Fruit fly (Drosophila melanogaster): ENCODE results near the gene Lrr47.

Gene Lrr47

DNA sequence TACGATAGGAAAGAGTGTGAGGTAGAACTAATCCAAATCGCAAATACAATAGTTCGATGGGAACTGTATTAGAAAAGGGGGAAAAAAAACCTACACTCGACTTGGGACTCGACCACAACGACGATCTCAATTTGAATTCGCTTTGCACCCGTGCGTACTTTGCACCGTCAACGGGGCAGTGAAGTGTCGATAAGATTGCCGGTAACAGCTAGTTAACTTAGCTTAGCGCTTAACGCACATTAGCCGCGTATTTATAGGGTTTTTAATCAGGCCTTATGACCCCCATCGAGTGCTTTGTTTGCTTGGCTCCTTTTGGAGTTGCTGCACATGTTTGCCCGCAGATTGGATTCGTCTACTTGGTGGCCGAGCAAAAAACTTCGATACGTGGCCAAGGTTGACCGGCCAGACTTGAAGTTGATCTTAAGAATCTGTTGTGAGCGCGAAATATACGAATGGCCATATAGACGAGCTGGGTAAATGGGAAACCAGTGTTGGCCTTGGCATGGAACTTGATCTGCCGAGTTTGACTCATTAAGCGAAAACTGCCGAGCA lies 2.5 kb upstream of the Lrr47 start:
- TF ChIP-seq Sox14 (GFP tag; optimal IDR thresholded peaks at IDR 0.05) (no peak), CG6808 (GFP tag; optimal IDR thresholded peaks at IDR 0.05) (peak; percentile 29), CG15336 (GFP tag; IDR thresholded peaks at IDR 0.05) (0 out of 2 replicates have a peak, but pooled peaks have one; percentile 14), CG8119 (GFP tag; IDR thresholded peaks at IDR 0.05) (0 out of 3 replicates have a peak, but pooled peaks have one; percentile 21), net (GFP tag; optimal IDR thresholded peaks at IDR 0.05) (peak; percentile 28), Smox (GFP tag; optimal IDR thresholded peaks at IDR 0.05) (no peak), ss (GFP tag; optimal IDR thresholded peaks at IDR 0.05) (peak; percentile 1 to 32), eg (GFP tag; IDR thresholded peaks at IDR 0.05) (0 out of 3 replicates have a peak, but pooled peaks have one; percentile 20), CG6276 (GFP tag; optimal IDR thresholded peaks at IDR 0.05) (peak; percentile 49), CG34406 (GFP tag; optimal IDR thresholded peaks at IDR 0.05) (no peak)

DNA sequence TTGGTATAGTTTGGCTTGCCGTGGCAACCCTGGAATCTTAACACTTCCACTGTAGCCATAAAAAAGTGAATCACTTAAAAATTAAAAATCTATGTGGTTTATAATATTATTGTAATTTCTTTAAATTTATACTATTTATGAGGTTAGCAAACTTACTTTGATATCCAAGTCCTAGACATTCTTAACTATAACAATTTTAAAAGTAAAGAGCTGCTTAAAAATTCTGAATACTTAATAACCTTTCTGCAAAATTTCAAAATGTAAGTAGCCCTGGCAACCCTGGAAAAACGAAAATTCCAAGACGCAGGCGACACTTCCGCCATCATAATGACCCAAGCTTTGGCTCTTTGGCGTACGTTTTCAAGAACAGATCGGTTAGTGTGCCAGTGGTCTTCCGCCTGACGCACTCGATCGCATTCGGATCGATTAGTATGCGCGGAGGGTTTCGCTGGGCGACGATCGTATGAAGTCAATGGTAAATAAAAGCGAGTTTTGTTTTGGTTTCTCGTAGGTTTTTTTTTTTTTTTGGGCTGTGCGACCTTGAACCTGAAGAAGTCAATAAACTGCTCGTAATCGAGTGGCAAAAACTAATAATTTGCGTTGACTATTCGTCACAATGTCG lies 1.5 kb upstream of the Lrr47 start:
- TF ChIP-seq CG8319 (GFP tag; optimal IDR thresholded peaks at IDR 0.05) (no peak), topi (GFP tag; optimal IDR thresholded peaks at IDR 0.05) (no peak), CG6792 (GFP tag; optimal IDR thresholded peaks at IDR 0.05) (no peak), CG8632 (GFP tag; optimal IDR thresholded peaks at IDR 0.05) (no peak)

DNA sequence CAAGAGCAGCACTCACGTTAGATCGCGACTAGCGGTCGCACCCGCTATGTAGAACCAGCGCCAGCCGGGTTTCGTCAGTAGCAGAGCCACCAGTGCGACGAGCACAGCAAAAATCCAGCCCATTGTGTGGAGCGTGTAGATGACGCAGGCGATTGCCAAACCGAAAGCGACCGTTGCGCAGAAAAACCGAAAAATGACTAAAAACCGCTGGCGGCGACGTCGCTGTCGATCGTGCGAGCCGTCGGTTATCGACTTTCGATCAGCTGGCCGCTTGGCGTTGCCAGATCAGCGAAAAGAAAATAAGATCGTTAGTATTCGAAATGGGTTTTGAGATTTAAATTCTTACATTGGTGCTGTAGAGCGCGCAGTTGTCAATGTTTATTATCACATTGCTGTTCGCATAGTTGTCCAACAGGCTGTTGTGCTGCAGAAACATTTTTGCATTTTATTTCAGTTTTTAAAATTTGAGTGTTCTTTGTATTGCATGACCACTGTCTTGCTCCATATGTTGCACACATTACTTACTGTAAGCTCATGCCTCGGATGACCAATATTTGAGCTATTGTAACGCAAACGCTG lies 576 bp upstream of the Lrr47 start:
- TF ChIP-seq achi (GFP tag; optimal IDR thresholded peaks at IDR 0.05), result peak; percentile 28
- TF ChIP-seq Smox (GFP tag; optimal IDR thresholded peaks at IDR 0.05), result peak; percentile 49
- TF ChIP-seq CG3032 (tag; optimal IDR thresholded peaks at IDR 0.05), result no peak
- TF ChIP-seq Blimp-1 (GFP tag; optimal IDR thresholded peaks at IDR 0.05), result no peak
- peak; percentile 79 for TF ChIP-seq svp (GFP tag)
- TF ChIP-seq Lpt (GFP tag; optimal IDR thresholded peaks at IDR 0.05), result peak; percentile 31
- peak; percentile 42 for TF ChIP-seq Eip93F (GFP tag; optimal IDR thresholded peaks at IDR 0.05)
- no peak; the same call in 2 of the 3 replicates for TF ChIP-seq CG8119 (GFP tag; IDR thresholded peaks at IDR 0.05)
- TF ChIP-seq fd85E (GFP tag; optimal IDR thresholded peaks at IDR 0.05), result no peak
- peak; percentile 58 for TF ChIP-seq Eip78C (GFP tag)
- peak; percentile 18 for TF ChIP-seq CG34406 (GFP tag; optimal IDR thresholded peaks at IDR 0.05)
- TF ChIP-seq CG8319 (GFP tag; optimal IDR thresholded peaks at IDR 0.05), result peak; percentile 17
- TF ChIP-seq CG3919 (GFP tag; optimal IDR thresholded peaks at IDR 0.05), result peak; percentile 63
- TF ChIP-seq CG10631 (GFP tag; optimal IDR thresholded peaks at IDR 0.05), result peak; percentile 9
- peak; percentile 49 for TF ChIP-seq topi (GFP tag; optimal IDR thresholded peaks at IDR 0.05)
- peak; percentile 21 for TF ChIP-seq CG11762 (GFP tag; optimal IDR thresholded peaks at IDR 0.05; ENCODE audit: insufficient read depth)
- peak; percentile 56 for TF ChIP-seq Sox14 (GFP tag; optimal IDR thresholded peaks at IDR 0.05)
- peak; percentile 18 for TF ChIP-seq Met (GFP tag; optimal IDR thresholded peaks at IDR 0.05)
- TF ChIP-seq Ets96B (tag; optimal IDR thresholded peaks at IDR 0.05), result peak; percentile 17
- peak; percentile 72 for TF ChIP-seq CG6276 (GFP tag; optimal IDR thresholded peaks at IDR 0.05)
- TF ChIP-seq CG16779 (tag; optimal IDR thresholded peaks at IDR 0.05), result peak; percentile 20
- TF ChIP-seq CG1621 (tag; optimal IDR thresholded peaks at IDR 0.05), result peak; percentile 18
- TF ChIP-seq lz (GFP tag; optimal IDR thresholded peaks at IDR 0.05), result peak; percentile 5
- peak; percentile 34 for TF ChIP-seq pdm3 (GFP tag; optimal IDR thresholded peaks at IDR 0.05)
- no peak for TF ChIP-seq CG11294 (GFP tag; IDR thresholded peaks at IDR 0.05)
- peak; percentile 22 for TF ChIP-seq dsx (GFP tag; optimal IDR thresholded peaks at IDR 0.05; ENCODE audit: poor library complexity, severe bottlenecking)
- TF ChIP-seq OdsH (GFP tag; optimal IDR thresholded peaks at IDR 0.05), result peak; percentile 42
- peak; percentile 60 for TF ChIP-seq Hr4 (GFP tag; optimal IDR thresholded peaks at IDR 0.05)
- peak; percentile 16 for TF ChIP-seq CG10669 (GFP tag; optimal IDR thresholded peaks at IDR 0.05)
- TF ChIP-seq Gug (GFP tag; IDR thresholded peaks at IDR 0.05), result no peak
- peak; percentile 43 for TF ChIP-seq Sox15 (GFP tag; optimal IDR thresholded peaks at IDR 0.05)
- peak; percentile 81 for TF ChIP-seq CG6854 (GFP tag; optimal IDR thresholded peaks at IDR 0.05)
- TF ChIP-seq eg (GFP tag; IDR thresholded peaks at IDR 0.05), result peak; percentile 71; the same call in 2 of the 3 replicates
- peak; percentile 34 for TF ChIP-seq Hr39 (GFP tag; optimal IDR thresholded peaks at IDR 0.05)
- peak; percentile 43 to 51 for TF ChIP-seq ss (GFP tag; optimal IDR thresholded peaks at IDR 0.05)
- TF ChIP-seq CG6808 (GFP tag; optimal IDR thresholded peaks at IDR 0.05), result peak; percentile 29
- peak; percentile 21 for TF ChIP-seq CG32006 (GFP tag; optimal IDR thresholded peaks at IDR 0.05)
- TF ChIP-seq dac (GFP tag; optimal IDR thresholded peaks at IDR 0.05), result no peak
- TF ChIP-seq Sox102F (GFP tag; optimal IDR thresholded peaks at IDR 0.05), result no peak
- no peak for TF ChIP-seq CG6792 (GFP tag; optimal IDR thresholded peaks at IDR 0.05)
- peak; percentile 37; the same call in 1 of the 2 replicates for TF ChIP-seq CG15336 (GFP tag; IDR thresholded peaks at IDR 0.05)
